Worm (Caenorhabditis elegans) whole organism, young adult: Measurements from ENCODE around the gene C11D2.7.

ENCODE experiments used
- F10E7.11 ChIP-seq: sonication (generic microtip); optimal IDR thresholded peaks from 2 replicates; lab custom pipeline; 2017; ENCODE audit warnings: mild to moderate bottlenecking, missing genetic modification characterization, moderate library complexity, missing compliant biosample characterization
- F33H1.4 ChIP-seq: fragments of 200-800 bp; sonication (Bioruptor generic); IDR thresholded peaks from 2 replicates; pipeline ENCODE4 v1.3.6; 2022; ENCODE audit warnings: missing genetic modification reagents, missing genetic modification characterization, missing compliant biosample characterization
- F57A8.1 ChIP-seq: fragments of 200-800 bp; sonication (Bioruptor generic); optimal IDR thresholded peaks from 2 replicates; lab custom pipeline; 2018; ENCODE audit warnings: mild to moderate bottlenecking, missing genetic modification characterization, moderate library complexity, missing compliant biosample characterization
- F57C9.4 ChIP-seq: sonication (generic microtip); optimal IDR thresholded peaks from 2 replicates; lab custom pipeline; 2017; ENCODE audit warnings: mild to moderate bottlenecking, missing genetic modification characterization, missing compliant biosample characterization
- T07F8.4 ChIP-seq: sonication (generic microtip); optimal IDR thresholded peaks from 2 replicates; lab custom pipeline; 2016; ENCODE audit warnings: mild to moderate bottlenecking, missing genetic modification characterization, moderate library complexity, missing compliant biosample characterization
- Y56A3A.18 ChIP-seq: fragments of 200-800 bp; sonication (Bioruptor generic); IDR thresholded peaks from 2 replicates; pipeline ENCODE4 v1.3.6; 2022; ENCODE audit warnings: missing genetic modification reagents, missing genetic modification characterization, missing compliant biosample characterization
- ZK185.1 ChIP-seq: sonication (generic microtip); optimal IDR thresholded peaks from 2 replicates; lab custom pipeline; 2016; ENCODE audit warnings: mild to moderate bottlenecking, missing genetic modification characterization, missing compliant biosample characterization; ENCODE audit not compliant: poor library complexity, severe bottlenecking
- ama-1 ChIP-seq, 3 experiments: fragments of 150-350 bp in 1 of 3; sonication (generic microtip) in 2 of 3; optimal IDR thresholded peaks; 2 replicates each; lab custom pipeline; 2014 to 2018; ENCODE audit warnings: missing biosample characterization in 2 of 3, missing genetic modification characterization in 2 of 3, missing genetic modification reagents in 2 of 3
- attf-6 ChIP-seq: fragments of 200-800 bp; sonication (Bioruptor generic); IDR thresholded peaks from 2 replicates; pipeline ENCODE4 v1.3.6; 2022; ENCODE audit warnings: missing genetic modification reagents, missing genetic modification characterization, missing compliant biosample characterization
- ccch-3 ChIP-seq: fragments of 200-800 bp; sonication (Bioruptor generic); optimal IDR thresholded peaks from 2 replicates; lab custom pipeline; 2018; ENCODE audit warnings: mild to moderate bottlenecking, missing genetic modification characterization, missing compliant biosample characterization
- ceh-58 ChIP-seq: fragments of 200-800 bp; sonication (Bioruptor generic); IDR thresholded peaks from 2 replicates; pipeline ENCODE4 v1.3.6; 2022; ENCODE audit warnings: missing genetic modification characterization, missing compliant biosample characterization
- chd-7 ChIP-seq: sonication (generic microtip); optimal IDR thresholded peaks from 2 replicates; lab custom pipeline; 2016; ENCODE audit warnings: mild to moderate bottlenecking, missing genetic modification characterization, moderate library complexity, missing compliant biosample characterization
- die-1 ChIP-seq: sonication (generic microtip); optimal IDR thresholded peaks from 2 replicates; lab custom pipeline; 2016; ENCODE audit warnings: missing genotype, mild to moderate bottlenecking, missing genetic modification characterization, missing compliant biosample characterization
- efl-1 ChIP-seq: fragments of 150-350 bp; optimal IDR thresholded peaks from 2 replicates; lab custom pipeline; 2014; ENCODE audit warnings: missing biosample characterization, missing genetic modification reagents, missing genetic modification characterization
- ekl-4 ChIP-seq: fragments of 200-800 bp; sonication (Bioruptor generic); IDR thresholded peaks from 2 replicates; pipeline ENCODE4 v1.3.6; 2022; ENCODE audit warnings: missing genetic modification reagents, missing genetic modification characterization, missing compliant biosample characterization
- fkh-3 ChIP-seq: sonication (generic microtip); optimal IDR thresholded peaks from 2 replicates; lab custom pipeline; 2016; ENCODE audit warnings: mild to moderate bottlenecking, missing genetic modification characterization, missing compliant biosample characterization
- hmg-1.2 ChIP-seq: fragments of 200-800 bp; sonication (Bioruptor generic); IDR thresholded peaks from 2 replicates; pipeline ENCODE4 v1.3.6; 2022; ENCODE audit warnings: missing genetic modification reagents, missing genetic modification characterization, missing compliant biosample characterization
- lin-54 ChIP-seq: fragments of 200-800 bp; sonication (Bioruptor generic); optimal IDR thresholded peaks from 2 replicates; lab custom pipeline; 2018; ENCODE audit warnings: mild to moderate bottlenecking, missing genetic modification characterization, missing compliant biosample characterization
- lsl-1 ChIP-seq: fragments of 200-800 bp; sonication (Bioruptor generic); optimal IDR thresholded peaks from 2 replicates; lab custom pipeline; 2018; ENCODE audit warnings: mild to moderate bottlenecking, missing genetic modification characterization, moderate library complexity, missing compliant biosample characterization
- madf-6 ChIP-seq: fragments of 200-800 bp; sonication (Bioruptor generic); IDR thresholded peaks from 2 replicates; pipeline ENCODE4 v1.3.6; 2022; ENCODE audit warnings: missing genetic modification reagents, missing genetic modification characterization, missing compliant biosample characterization
- mes-4 ChIP-seq: sonication (generic microtip); optimal IDR thresholded peaks from 2 replicates; lab custom pipeline; 2016; ENCODE audit warnings: missing genotype, missing genetic modification characterization, missing compliant biosample characterization
- nhr-120 ChIP-seq: fragments of 200-800 bp; sonication (Bioruptor generic); IDR thresholded peaks from 2 replicates; pipeline ENCODE4 v1.3.6; 2022; ENCODE audit warnings: missing genetic modification characterization, missing compliant biosample characterization
- pbrm-1 ChIP-seq: fragments of 200-800 bp; sonication (Bioruptor generic); IDR thresholded peaks from 2 replicates; pipeline ENCODE4 v1.3.6; 2022; ENCODE audit warnings: missing genetic modification reagents, missing genetic modification characterization, missing compliant biosample characterization
- rec-8 ChIP-seq, 2 experiments: sonication (generic microtip); optimal IDR thresholded peaks; 2 replicates each; lab custom pipeline; 2016; ENCODE audit warnings: mild to moderate bottlenecking in 2 of 2, missing genetic modification characterization in 2 of 2, missing genetic modification reagents in 2 of 2, missing genotype in 2 of 2, missing biosample characterization in 1 of 2, missing compliant biosample characterization in 1 of 2, moderate library complexity in 1 of 2
- repo-1 ChIP-seq: sonication (generic microtip); optimal IDR thresholded peaks from 2 replicates; lab custom pipeline; 2017; ENCODE audit warnings: mild to moderate bottlenecking, missing genetic modification characterization, missing compliant biosample characterization
- snpc-1.1 ChIP-seq: sonication (generic microtip); optimal IDR thresholded peaks from 2 replicates; lab custom pipeline; 2017; ENCODE audit warnings: missing genetic modification characterization, mild to moderate bottlenecking, missing compliant biosample characterization, antibody characterized with exemption, moderate library complexity, missing genotype, missing genetic modification reagents; ENCODE audit not compliant: insufficient read depth
- snpc-1.3 ChIP-seq: sonication (generic microtip); optimal IDR thresholded peaks from 2 replicates; lab custom pipeline; 2017; ENCODE audit warnings: missing genetic modification characterization, mild to moderate bottlenecking, missing compliant biosample characterization, antibody characterized with exemption, moderate library complexity, missing genotype, missing genetic modification reagents; ENCODE audit not compliant: insufficient read depth
- snpc-3.4 ChIP-seq: sonication (generic microtip); optimal IDR thresholded peaks from 2 replicates; lab custom pipeline; 2017; ENCODE audit warnings: missing genetic modification characterization, mild to moderate bottlenecking, missing compliant biosample characterization, antibody characterized with exemption, moderate library complexity, missing genotype, missing genetic modification reagents
- snpc-4 ChIP-seq, 5 experiments: fragments of 150-350 bp in 1 of 5; sonication (generic microtip) in 4 of 5; optimal IDR thresholded peaks; 2 replicates each; lab custom pipeline; 2014 to 2018; ENCODE audit warnings: missing genetic modification characterization in 5 of 5, missing biosample characterization in 3 of 5, antibody characterized with exemption in 2 of 5, mild to moderate bottlenecking in 2 of 5, missing compliant biosample characterization in 2 of 5, missing genotype in 2 of 5, moderate library complexity in 2 of 5, missing genetic modification reagents in 1 of 5
- tbx-9 ChIP-seq: sonication (generic microtip); optimal IDR thresholded peaks from 2 replicates; lab custom pipeline; 2016; ENCODE audit warnings: borderline replicate concordance, missing genetic modification characterization, inconsistent platforms, missing compliant biosample characterization
- zfh-2 ChIP-seq: fragments of 200-800 bp; sonication (Bioruptor generic); conservative IDR thresholded peaks from 2 replicates; pipeline ENCODE4 v1.3.6; 2022; ENCODE audit warnings: missing genetic modification reagents, missing genetic modification characterization, missing compliant biosample characterization
- ztf-25 ChIP-seq: fragments of 200-800 bp; sonication (Bioruptor generic); IDR thresholded peaks from 2 replicates; pipeline ENCODE4 v1.3.6; 2022; ENCODE audit warnings: missing genetic modification reagents, missing genetic modification characterization, missing compliant biosample characterization
- ztf-3 ChIP-seq: fragments of 200-800 bp; sonication (Bioruptor generic); optimal IDR thresholded peaks from 2 replicates; lab custom pipeline; 2018; ENCODE audit warnings: mild to moderate bottlenecking, missing genetic modification characterization, missing compliant biosample characterization

C11D2.7 gene

DNA sequence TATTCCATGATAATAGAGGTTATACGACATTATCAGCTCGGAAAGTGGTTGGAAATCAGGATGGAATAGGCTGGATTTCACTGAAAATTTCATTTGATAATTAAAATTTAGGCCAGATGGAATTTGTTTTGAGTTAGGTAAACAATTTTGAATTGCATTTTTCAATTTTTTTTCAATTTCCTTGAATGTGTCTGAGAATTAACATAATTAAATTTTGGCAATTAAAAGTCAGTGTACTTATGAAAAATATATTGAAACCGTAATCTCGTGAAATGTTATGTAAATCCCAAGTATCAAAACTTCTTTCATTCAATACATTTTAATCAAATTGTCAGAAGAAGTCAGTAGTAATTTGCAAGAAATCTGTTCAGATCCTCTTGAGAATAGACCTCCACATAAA lies 9.2 kb downstream of the C11D2.7 start:
- TF ChIP-seq F57C9.4 (tag; lab: Kevin White, UChicago), result no peak

ce11 chrIV:6140700-6141099 lies 14.5 kb downstream of the C11D2.7 start:
- TF ChIP-seq mes-4 (tag; lab: Kevin White, UChicago) (no peak), hmg-1.2 (GFP tag; lab: Robert Waterston, UW) (peak; percentile 70), snpc-1.3 (tag; lab: Kevin White, UChicago) (no peak)

DNA sequence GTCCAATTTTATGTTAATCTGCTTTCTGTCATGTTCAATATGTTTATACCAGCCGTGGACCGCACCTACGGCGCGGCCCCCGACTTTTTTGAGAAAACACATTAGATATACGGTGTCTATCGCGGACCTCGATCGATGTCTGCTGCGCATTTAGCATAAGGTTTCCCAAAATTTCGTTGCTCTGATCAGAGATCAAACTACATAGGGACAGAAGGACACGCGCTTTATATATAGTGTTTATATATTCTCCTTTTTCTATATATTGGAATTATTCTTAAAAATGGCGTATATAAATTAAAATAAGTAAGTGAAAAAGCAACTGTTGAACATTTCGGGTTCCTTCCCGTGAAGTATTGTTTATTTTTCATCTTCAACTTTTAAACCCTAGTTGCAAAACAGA lies 14.9 kb downstream of the C11D2.7 start:
- peak; percentile 3 for TF ChIP-seq snpc-4 (GFP tag; optimal IDR thresholded peaks at IDR 0.05; lab: Kevin White, UChicago)
- peak; percentile 62 to 93 (median 81) for TF ChIP-seq snpc-4 (tag; optimal IDR thresholded peaks at IDR 0.05; lab: Kevin White, UChicago)
- TF ChIP-seq pbrm-1 (GFP tag; lab: Robert Waterston, UW), result peak; percentile 81
- TF ChIP-seq hmg-1.2 (GFP tag; lab: Robert Waterston, UW), result peak; percentile 59
- 0 out of 2 replicates have a peak, but pooled peaks have one; percentile 11 for TF ChIP-seq attf-6 (GFP tag; lab: Robert Waterston, UW)
- peak; percentile 79 for TF ChIP-seq snpc-1.1 (tag; lab: Kevin White, UChicago)

DNA sequence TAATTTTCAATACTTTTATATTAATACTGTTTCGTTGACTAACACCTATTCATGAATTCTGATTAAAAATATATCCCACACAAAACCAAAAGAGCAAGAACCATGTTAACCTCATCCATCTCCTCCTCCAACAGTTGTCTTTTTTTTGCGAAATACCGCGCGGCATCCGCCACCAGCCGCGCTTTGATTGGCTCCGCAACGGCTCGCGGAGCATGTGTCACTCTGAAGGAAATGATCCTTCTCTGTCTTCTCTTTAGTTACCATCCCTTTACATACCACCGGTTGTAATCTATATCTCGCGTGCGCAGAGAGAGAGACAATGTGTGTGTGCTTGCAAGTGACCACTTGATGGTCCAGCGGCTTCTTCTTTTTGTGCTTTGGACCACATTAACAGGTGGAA lies 19.6 kb downstream of the C11D2.7 start:
- no peak for TF ChIP-seq F57A8.1
- TF ChIP-seq efl-1, result no peak
- TF ChIP-seq fkh-3 (tag; lab: Kevin White, UChicago), result no peak
- TF ChIP-seq repo-1 (tag; lab: Kevin White, UChicago), result no peak
- TF ChIP-seq ztf-25 (GFP tag; lab: Robert Waterston, UW), result no peak
- no peak for TF ChIP-seq pbrm-1 (GFP tag; lab: Robert Waterston, UW)
- TF ChIP-seq lsl-1 (GFP tag; lab: Kevin White, UChicago), result no peak
- TF ChIP-seq ekl-4 (GFP tag; lab: Robert Waterston, UW), result no peak
- TF ChIP-seq ama-1 (optimal IDR thresholded peaks at IDR 0.05; lab: Kevin White, UChicago), result no peak
- TF ChIP-seq ama-1 (GFP tag; optimal IDR thresholded peaks at IDR 0.05; lab: Kevin White, UChicago), result no peak
- no peak for TF ChIP-seq F10E7.11
- no peak for TF ChIP-seq T07F8.4
- no peak for TF ChIP-seq ccch-3 (GFP tag; lab: Kevin White, UChicago)
- no peak for TF ChIP-seq lin-54 (GFP tag; lab: Kevin White, UChicago)

- TF ChIP-seq ztf-3 (GFP tag; lab: Kevin White, UChicago) (no peak), snpc-3.4 (tag; lab: Kevin White, UChicago) (no peak), repo-1 (tag; lab: Kevin White, UChicago) (no peak), ZK185.1 (tag; lab: Kevin White, UChicago) (no peak), ceh-58 (no peak), rec-8 (tag; optimal IDR thresholded peaks at IDR 0.05; lab: Kevin White, UChicago) (no peak), mes-4 (tag; lab: Kevin White, UChicago) (no peak), Y56A3A.18 (no peak), zfh-2 (GFP tag; lab: Robert Waterston, UW) (no peak), F33H1.4 (GFP tag; lab: Robert Waterston, UW) (no peak), madf-6 (no peak), chd-7 (no peak), die-1 (no peak), tbx-9 (tag; lab: Kevin White, UChicago) (no peak), nhr-120 (GFP tag; lab: Robert Waterston, UW) (no peak)
- TF ChIP-seq, all 124 proteins: peak for 0
These were observed 20.6 kb downstream of the C11D2.7 start for ce11 chrIV:6134639-6135038.
